Worm (Caenorhabditis elegans) whole organism, L4/young adult: ENCODE measurements around the gene his-61.

Source experiments
- dao-5 ChIP-seq: sonication (generic microtip); optimal IDR thresholded peaks from 2 replicates; lab custom pipeline; 2016; ENCODE audit warnings: missing genotype, missing genetic modification characterization, moderate library complexity, missing compliant biosample characterization
- him-1 ChIP-seq: sonication (generic microtip); optimal IDR thresholded peaks from 2 replicates; lab custom pipeline; 2016; ENCODE audit warnings: missing genotype, missing genetic modification reagents, missing genetic modification characterization, missing compliant biosample characterization

ce11 chrIV:7501337-7501736, 15.3 kb upstream of the his-61 start, which contains the start of gene F55G1.15:
- TF ChIP-seq dao-5 (tag; lab: Kevin White, UChicago) (no peak), him-1 (tag; lab: Kevin White, UChicago) (no peak)
